Fruit fly (Drosophila melanogaster) whole organism, prepupa: Measurements from ENCODE around the gene CG4553.

Experiments used
- Blimp-1 ChIP-seq: fragments of 200-800 bp; sonication (Bioruptor generic); optimal IDR thresholded peaks from 3 replicates; lab custom pipeline; 2017; ENCODE audit warnings: missing biosample characterization, missing genetic modification characterization, mild to moderate bottlenecking, moderate library complexity, missing genetic modification reagents
- CG10631 ChIP-seq: fragments of 200-800 bp; sonication (Bioruptor generic); optimal IDR thresholded peaks from 2 replicates; lab custom pipeline; 2016; ENCODE audit warnings: missing biosample characterization, missing genetic modification characterization
- CG10669 ChIP-seq: fragments of 200-800 bp; sonication (Bioruptor generic); optimal IDR thresholded peaks from 3 replicates; lab custom pipeline; 2018; ENCODE audit warnings: missing biosample characterization, mild to moderate bottlenecking, missing genetic modification characterization, moderate library complexity
- CG11294 ChIP-seq: fragments of 200-800 bp; sonication (Bioruptor generic); IDR thresholded peaks from 2 replicates; pipeline ENCODE4 v1.3.6; 2022; ENCODE audit warnings: missing biosample characterization, missing genetic modification characterization
- CG11762 ChIP-seq: fragments of 200-800 bp; sonication (Bioruptor generic); optimal IDR thresholded peaks from 3 replicates; lab custom pipeline; 2016; ENCODE audit warnings: missing biosample characterization, missing genetic modification characterization; ENCODE audit not compliant: insufficient read depth
- CG11902 ChIP-seq: fragments of 200-800 bp; sonication (Bioruptor generic); optimal IDR thresholded peaks from 3 replicates; lab custom pipeline; 2016; ENCODE audit warnings: missing biosample characterization, missing genetic modification characterization
- CG15336 ChIP-seq: fragments of 200-800 bp; sonication (Bioruptor generic); IDR thresholded peaks from 2 replicates; pipeline ENCODE4 v1.3.6; 2022; ENCODE audit warnings: missing biosample characterization, missing genetic modification characterization
- CG1621 ChIP-seq: fragments of 200-800 bp; sonication (Bioruptor generic); optimal IDR thresholded peaks from 3 replicates; lab custom pipeline; 2018; ENCODE audit warnings: missing biosample characterization, mild to moderate bottlenecking, missing genetic modification characterization
- CG3032 ChIP-seq: fragments of 200-800 bp; optimal IDR thresholded peaks from 2 replicates; lab custom pipeline; 2019; ENCODE audit warnings: missing biosample characterization, mild to moderate bottlenecking, missing genetic modification characterization, moderate library complexity
- CG31627 ChIP-seq: fragments of 200-800 bp; sonication (Bioruptor generic); optimal IDR thresholded peaks from 3 replicates; lab custom pipeline; 2016; ENCODE audit warnings: missing biosample characterization, missing genetic modification characterization
- CG32006 ChIP-seq: fragments of 200-800 bp; sonication (Bioruptor generic); optimal IDR thresholded peaks from 3 replicates; lab custom pipeline; 2017; ENCODE audit warnings: missing biosample characterization, mild to moderate bottlenecking, missing genetic modification characterization
- CG4318 ChIP-seq: fragments of 200-800 bp; sonication (Bioruptor generic); optimal IDR thresholded peaks from 3 replicates; lab custom pipeline; 2017; ENCODE audit warnings: missing biosample characterization, mild to moderate bottlenecking, missing genetic modification characterization
- CG6163 ChIP-seq: fragments of 200-800 bp; sonication (Bioruptor generic); IDR thresholded peaks from 3 replicates; pipeline ENCODE4 v1.3.6; 2022; ENCODE audit warnings: missing biosample characterization, missing genetic modification characterization
- CG6276 ChIP-seq: fragments of 200-800 bp; sonication (Bioruptor generic); optimal IDR thresholded peaks from 2 replicates; lab custom pipeline; 2017; ENCODE audit warnings: missing biosample characterization, mild to moderate bottlenecking, missing genetic modification characterization
- CG6808 ChIP-seq: fragments of 200-800 bp; sonication (Bioruptor generic); optimal IDR thresholded peaks from 3 replicates; lab custom pipeline; 2017; ENCODE audit warnings: missing biosample characterization, missing genetic modification characterization, mild to moderate bottlenecking, moderate library complexity, missing genetic modification reagents
- CG8319 ChIP-seq: fragments of 200-800 bp; sonication (Bioruptor generic); optimal IDR thresholded peaks from 3 replicates; lab custom pipeline; 2016; ENCODE audit warnings: missing biosample characterization, missing genetic modification characterization
- CG9139 ChIP-seq: fragments of 200-800 bp; sonication (Bioruptor generic); optimal IDR thresholded peaks from 3 replicates; lab custom pipeline; 2017; ENCODE audit warnings: missing biosample characterization, mild to moderate bottlenecking, missing genetic modification characterization
- Eip78C ChIP-seq: fragments of 200-800 bp; sonication (Bioruptor generic); peaks from one replicate; lab custom pipeline; 2016; ENCODE audit warnings: missing biosample characterization, missing genetic modification characterization
- Eip93F ChIP-seq: fragments of 200-800 bp; sonication (Bioruptor generic); optimal IDR thresholded peaks from 2 replicates; lab custom pipeline; 2016; ENCODE audit warnings: missing biosample characterization, mild to moderate bottlenecking, missing genetic modification characterization
- Ets21C ChIP-seq: fragments of 200-800 bp; sonication (Bioruptor generic); optimal IDR thresholded peaks from 3 replicates; lab custom pipeline; 2016; ENCODE audit warnings: missing biosample characterization, missing genetic modification characterization
- Gug ChIP-seq: fragments of 200-800 bp; sonication (Bioruptor generic); IDR thresholded peaks from 2 replicates; pipeline ENCODE4 v1.3.6; 2022; ENCODE audit warnings: missing biosample characterization, missing genetic modification characterization
- Hr38 ChIP-seq: sonication (Bioruptor generic); optimal IDR thresholded peaks from 2 replicates; lab custom pipeline; 2016; ENCODE audit warnings: missing biosample characterization, missing genetic modification characterization
- Hr4 ChIP-seq: fragments of 200-800 bp; sonication (Bioruptor generic); optimal IDR thresholded peaks from 3 replicates; lab custom pipeline; 2016; ENCODE audit warnings: missing biosample characterization, missing genetic modification characterization
- Lpt ChIP-seq: fragments of 200-800 bp; sonication (Bioruptor generic); optimal IDR thresholded peaks from 3 replicates; lab custom pipeline; 2016; ENCODE audit warnings: missing biosample characterization, missing genetic modification characterization
- Smox ChIP-seq: fragments of 200-800 bp; sonication (Bioruptor generic); optimal IDR thresholded peaks from 3 replicates; lab custom pipeline; 2016; ENCODE audit warnings: missing biosample characterization, missing genetic modification characterization
- Sox102F ChIP-seq: fragments of 200-800 bp; sonication (Bioruptor generic); optimal IDR thresholded peaks from 2 replicates; lab custom pipeline; 2016; ENCODE audit warnings: missing biosample characterization, mild to moderate bottlenecking, missing genetic modification characterization
- Sox14 ChIP-seq: fragments of 200-800 bp; sonication (Bioruptor generic); optimal IDR thresholded peaks from 3 replicates; lab custom pipeline; 2016; ENCODE audit warnings: missing biosample characterization, missing genetic modification characterization
- Sox15 ChIP-seq: fragments of 200-800 bp; sonication (Bioruptor generic); optimal IDR thresholded peaks from 3 replicates; lab custom pipeline; 2016; ENCODE audit warnings: missing biosample characterization, missing genetic modification characterization
- acj6 ChIP-seq: fragments of 200-800 bp; sonication (Bioruptor generic); optimal IDR thresholded peaks from 3 replicates; lab custom pipeline; 2016; ENCODE audit warnings: missing biosample characterization, missing genetic modification characterization
- cyc ChIP-seq: fragments of 200-800 bp; sonication (Bioruptor generic); optimal IDR thresholded peaks from 3 replicates; lab custom pipeline; 2016; ENCODE audit warnings: missing biosample characterization, missing genetic modification characterization
- dac ChIP-seq: fragments of 200-800 bp; sonication (Bioruptor generic); optimal IDR thresholded peaks from 2 replicates; lab custom pipeline; 2017; ENCODE audit warnings: missing biosample characterization, mild to moderate bottlenecking, missing genetic modification characterization
- dsx ChIP-seq: fragments of 200-800 bp; optimal IDR thresholded peaks from 3 replicates; lab custom pipeline; 2019; ENCODE audit warnings: missing biosample characterization, mild to moderate bottlenecking, missing genetic modification characterization, moderate library complexity; ENCODE audit not compliant: poor library complexity, severe bottlenecking
- eg ChIP-seq: fragments of 200-800 bp; sonication (Bioruptor generic); IDR thresholded peaks from 3 replicates; pipeline ENCODE4 v1.3.6; 2022; ENCODE audit warnings: missing biosample characterization, missing genetic modification characterization
- fd59A ChIP-seq: fragments of 200-800 bp; sonication (Bioruptor generic); optimal IDR thresholded peaks from 2 replicates; lab custom pipeline; 2017; ENCODE audit warnings: missing biosample characterization, mild to moderate bottlenecking, missing genetic modification characterization, missing genetic modification reagents
- fd85E ChIP-seq: fragments of 200-800 bp; sonication (Bioruptor generic); optimal IDR thresholded peaks from 3 replicates; lab custom pipeline; 2016; ENCODE audit warnings: missing biosample characterization, missing genetic modification characterization
- fkh ChIP-seq: fragments of 200-800 bp; sonication (Bioruptor generic); optimal IDR thresholded peaks from 3 replicates; lab custom pipeline; 2017; ENCODE audit warnings: missing biosample characterization, mild to moderate bottlenecking, missing genetic modification characterization, moderate library complexity
- net ChIP-seq: fragments of 200-800 bp; sonication (Bioruptor generic); optimal IDR thresholded peaks from 3 replicates; lab custom pipeline; 2016; ENCODE audit warnings: missing biosample characterization, missing genetic modification characterization
- spab ChIP-seq: fragments of 200-800 bp; sonication (Bioruptor generic); optimal IDR thresholded peaks from 2 replicates; lab custom pipeline; 2017; ENCODE audit warnings: missing biosample characterization, mild to moderate bottlenecking, missing genetic modification characterization, missing genetic modification reagents
- svp ChIP-seq: fragments of 200-800 bp; sonication (Bioruptor generic); peaks from one replicate; lab custom pipeline; 2016; ENCODE audit warnings: missing biosample characterization, missing genetic modification characterization
- topi ChIP-seq: fragments of 200-800 bp; sonication (Bioruptor generic); optimal IDR thresholded peaks from 3 replicates; lab custom pipeline; 2016; ENCODE audit warnings: missing biosample characterization, missing genetic modification characterization

CG4553 gene

dm6 chr3R:25515450-25516288 lies 39.0 kb upstream of the CG4553 start, which contains the start of gene msi (continued):
- TF ChIP-seq CG6163 (GFP tag; lab: Robert Waterston, UW) (peak; percentile 98), Smox (GFP tag; lab: Kevin White, UChicago) (peak; percentile 87), fkh (GFP tag; lab: Kevin White, UChicago) (peak; percentile 82), Ets21C (GFP tag; lab: Kevin White, UChicago) (peak; percentile 69), Sox102F (GFP tag; lab: Kevin White, UChicago) (peak; percentile 89), Sox14 (GFP tag; lab: Kevin White, UChicago) (peak; percentile 90), Hr4 (GFP tag; lab: Kevin White, UChicago) (peak; percentile 92), Sox15 (GFP tag; lab: Kevin White, UChicago) (peak; percentile 89), Gug (GFP tag; lab: Robert Waterston, UW) (peak; percentile 98), CG3032 (tag; lab: Kevin White, UChicago) (peak; percentile 99), CG4318 (peak; percentile 97), eg (GFP tag; lab: Robert Waterston, UW) (peak; percentile 98), CG11294 (GFP tag; lab: Robert Waterston, UW) (peak; percentile 97)

dm6 chr3R:25512750-25513149 lies 36.0 kb upstream of the CG4553 start:
- TF ChIP-seq CG11902 (GFP tag; lab: Kevin White, UChicago), result no peak
- no peak for TF ChIP-seq cyc
- TF ChIP-seq CG11294 (GFP tag; lab: Robert Waterston, UW), result no peak
- TF ChIP-seq fd85E (GFP tag; lab: Kevin White, UChicago), result no peak
- TF ChIP-seq Lpt (GFP tag; lab: Kevin White, UChicago), result no peak
- no peak for TF ChIP-seq CG6276 (GFP tag; lab: Kevin White, UChicago)
- no peak for TF ChIP-seq CG6808
- TF ChIP-seq spab (GFP tag; lab: Kevin White, UChicago), result no peak
- TF ChIP-seq Blimp-1, result no peak
- no peak for TF ChIP-seq CG32006 (GFP tag; lab: Kevin White, UChicago)
- TF ChIP-seq dac (GFP tag; lab: Kevin White, UChicago), result no peak

- TF ChIP-seq fkh (GFP tag; lab: Kevin White, UChicago), result no peak
- no peak for TF ChIP-seq CG3032 (tag; lab: Kevin White, UChicago)
- TF ChIP-seq CG6163 (GFP tag; lab: Robert Waterston, UW), result no peak
- no peak for TF ChIP-seq CG9139 (GFP tag; lab: Kevin White, UChicago)
- TF ChIP-seq Smox (GFP tag; lab: Kevin White, UChicago), result no peak
- TF ChIP-seq CG6276 (GFP tag; lab: Kevin White, UChicago), result no peak
- TF ChIP-seq CG15336 (GFP tag; lab: Robert Waterston, UW), result no peak
- TF ChIP-seq CG31627, result no peak
Observed at dm6 chr3R:25505975-25506374, 29.3 kb upstream of the CG4553 start, which contains the start of gene CG5111. Gene CG5111 (plus strand): TSS chr3R:25506275.

DNA sequence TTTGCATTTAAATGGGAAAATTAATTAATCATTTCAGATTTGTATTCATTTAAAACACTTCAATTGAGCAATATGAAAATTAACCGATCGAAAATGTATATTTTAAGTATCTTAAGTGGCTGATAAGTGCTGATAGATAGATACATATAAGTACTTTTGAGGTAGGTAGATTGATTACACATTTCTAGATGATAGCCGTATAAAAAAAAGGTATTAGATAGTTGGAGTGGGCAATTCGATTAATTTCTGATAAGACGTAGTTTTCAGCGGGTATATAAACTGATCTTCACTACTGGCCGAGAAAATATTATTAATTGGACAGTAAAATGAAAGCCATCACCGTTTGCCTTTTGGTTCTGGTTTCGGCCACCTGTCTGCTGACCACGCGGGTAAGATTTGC lies 28.2 kb upstream of the CG4553 start, which contains the start of gene CG5107:
CG5107 (plus strand) TSS at position 301 of the 400 bp plus-strand sequence.
- no peak for TF ChIP-seq CG8319 (GFP tag; lab: Kevin White, UChicago)
- no peak for TF ChIP-seq Hr4 (GFP tag; lab: Kevin White, UChicago)
- TF ChIP-seq Blimp-1, result no peak
- TF ChIP-seq dac (GFP tag; lab: Kevin White, UChicago), result no peak
- TF ChIP-seq CG10631 (GFP tag; lab: Kevin White, UChicago), result no peak

DNA sequence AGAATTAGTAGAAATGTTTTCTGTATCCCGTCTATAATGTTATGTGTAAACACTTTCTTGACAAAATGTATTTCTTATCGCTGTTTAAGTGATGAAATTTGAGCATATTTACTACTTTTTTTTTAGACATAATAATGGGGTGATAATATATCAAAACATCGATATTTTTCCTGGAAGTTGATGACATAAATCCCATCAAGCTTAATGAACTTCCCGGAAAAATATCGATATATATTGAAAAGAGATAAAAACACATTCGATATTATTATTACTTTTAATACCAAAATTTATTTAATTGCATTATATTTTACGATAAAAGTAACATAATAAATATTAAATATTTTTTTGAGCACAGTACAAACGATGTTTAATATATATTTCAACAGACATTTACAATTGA lies 19.0 kb upstream of the CG4553 start:
- no peak for TF ChIP-seq CG1621 (tag; lab: Kevin White, UChicago)
- no peak for TF ChIP-seq svp
- no peak for TF ChIP-seq dsx (GFP tag; lab: Kevin White, UChicago)
- no peak for TF ChIP-seq fd59A (GFP tag; lab: Kevin White, UChicago)
- no peak for TF ChIP-seq Smox (GFP tag; lab: Kevin White, UChicago)
- TF ChIP-seq acj6, result no peak
- no peak for TF ChIP-seq CG3032 (tag; lab: Kevin White, UChicago)
- TF ChIP-seq Ets21C (GFP tag; lab: Kevin White, UChicago), result no peak
- no peak for TF ChIP-seq Eip93F (GFP tag; lab: Kevin White, UChicago)
- no peak for TF ChIP-seq Eip78C (GFP tag; lab: Kevin White, UChicago)
- TF ChIP-seq net (GFP tag; lab: Kevin White, UChicago), result no peak
- no peak for TF ChIP-seq topi (GFP tag; lab: Kevin White, UChicago)
- no peak for TF ChIP-seq CG6276 (GFP tag; lab: Kevin White, UChicago)
- no peak for TF ChIP-seq Hr4 (GFP tag; lab: Kevin White, UChicago)
- no peak for TF ChIP-seq Blimp-1
- TF ChIP-seq CG10669 (GFP tag; lab: Kevin White, UChicago), result no peak
- no peak for TF ChIP-seq Hr38 (GFP tag; lab: Kevin White, UChicago)
- no peak for TF ChIP-seq CG11762 (GFP tag; lab: Kevin White, UChicago)
